Worm (Caenorhabditis elegans): ENCODE data around the gene F33C8.2.

ce11 chrX:14744496-14744895 lies 23.3 kb downstream of the F33C8.2 start:
- TF ChIP-seq blmp-1 (tag; optimal IDR thresholded peaks at IDR 0.05) (no peak), mab-5 (tag; optimal IDR thresholded peaks at IDR 0.05) (no peak), hlh-1 (tag; optimal IDR thresholded peaks at IDR 0.05) (no peak), ztf-11 (tag; optimal IDR thresholded peaks at IDR 0.05) (no peak), lin-13 (tag; optimal IDR thresholded peaks at IDR 0.05) (no peak), nhr-28 (tag; optimal IDR thresholded peaks at IDR 0.05) (no peak), unc-62 (GFP tag; optimal IDR thresholded peaks at IDR 0.05) (no peak)

Data from whole organism, mixed stage, embryonic.